Worm (Caenorhabditis elegans) whole organism, L2 larva: ENCODE results near the gene fkb-1.

ENCODE experiments used
- C34F6.9 ChIP-seq: fragments of 150-350 bp; optimal IDR thresholded peaks from 2 replicates; lab custom pipeline; 2014; ENCODE audit warnings: missing biosample characterization, missing genetic modification characterization
- F13H6.1 ChIP-seq: sonication (generic microtip); optimal IDR thresholded peaks from 2 replicates; lab custom pipeline; 2016; ENCODE audit warnings: missing genetic modification characterization, missing compliant biosample characterization
- Y55F3AM.14 ChIP-seq: fragments of 200-800 bp; sonication (Bioruptor generic); optimal IDR thresholded peaks from 2 replicates; lab custom pipeline; 2018; ENCODE audit warnings: mild to moderate bottlenecking, missing genetic modification characterization, missing compliant biosample characterization
- ama-1 ChIP-seq: fragments of 150-350 bp; optimal IDR thresholded peaks from 2 replicates; lab custom pipeline; 2018; ENCODE audit warnings: inconsistent platforms
- blmp-1 ChIP-seq: sonication (generic microtip); optimal IDR thresholded peaks from 2 replicates; lab custom pipeline; 2017; ENCODE audit warnings: missing genetic modification characterization, mild to moderate bottlenecking, missing compliant biosample characterization, antibody characterized with exemption, moderate library complexity; ENCODE audit not compliant: insufficient read depth
- ceh-16 ChIP-seq: fragments of 150-350 bp; optimal IDR thresholded peaks from 2 replicates; lab custom pipeline; 2014; ENCODE audit warnings: missing biosample characterization, missing genetic modification characterization
- ceh-82 ChIP-seq: fragments of 150-350 bp; optimal IDR thresholded peaks from 2 replicates; lab custom pipeline; 2014; ENCODE audit warnings: missing biosample characterization, missing genetic modification characterization
- crh-2 ChIP-seq: sonication (generic microtip); optimal IDR thresholded peaks from 2 replicates; lab custom pipeline; 2017; ENCODE audit warnings: missing biosample characterization, missing genetic modification characterization
- dmd-4 ChIP-seq: sonication (generic microtip); optimal IDR thresholded peaks from 2 replicates; lab custom pipeline; 2017; ENCODE audit warnings: missing biosample characterization, missing genetic modification characterization
- elt-1 ChIP-seq: fragments of 150-350 bp; optimal IDR thresholded peaks from 2 replicates; lab custom pipeline; 2014; ENCODE audit warnings: missing biosample characterization, missing genetic modification characterization
- fos-1 ChIP-seq: fragments of 150-350 bp; optimal IDR thresholded peaks from 2 replicates; lab custom pipeline; 2014; ENCODE audit warnings: missing biosample characterization, missing genetic modification characterization
- gmeb-1 ChIP-seq: fragments of 150-350 bp; optimal IDR thresholded peaks from 2 replicates; lab custom pipeline; 2014; ENCODE audit warnings: missing biosample characterization, missing genetic modification characterization
- lin-11 ChIP-seq: fragments of 150-350 bp; sonication (generic microtip); optimal IDR thresholded peaks from 2 replicates; lab custom pipeline; 2014; ENCODE audit warnings: missing biosample characterization, missing genetic modification characterization, inconsistent platforms, mixed read lengths
- lsy-2 ChIP-seq, 2 experiments: fragments of 150-350 bp in 1 of 2; sonication (generic microtip) in 1 of 2; optimal IDR thresholded peaks; 2 replicates each; lab custom pipeline; 2014 to 2017; ENCODE audit warnings: missing biosample characterization in 2 of 2, missing genetic modification characterization in 2 of 2
- mdl-1 ChIP-seq, 2 experiments: fragments of 150-350 bp in 1 of 2; sonication (generic microtip) in 1 of 2; optimal IDR thresholded peaks; 2 replicates each; lab custom pipeline; 2017; ENCODE audit warnings: missing biosample characterization in 2 of 2, missing genetic modification characterization in 2 of 2
- nhr-129 ChIP-seq: fragments of 150-350 bp; optimal IDR thresholded peaks from 2 replicates; lab custom pipeline; 2014; ENCODE audit warnings: missing biosample characterization, missing genetic modification characterization
- nhr-21 ChIP-seq: fragments of 150-350 bp; optimal IDR thresholded peaks from 2 replicates; lab custom pipeline; 2014; ENCODE audit warnings: missing biosample characterization, missing genetic modification characterization
- nhr-237 ChIP-seq: fragments of 150-350 bp; optimal IDR thresholded peaks from 2 replicates; lab custom pipeline; 2014; ENCODE audit warnings: missing biosample characterization, missing genetic modification characterization
- nhr-25 ChIP-seq: fragments of 150-350 bp; sonication (generic microtip); optimal IDR thresholded peaks from 3 replicates; lab custom pipeline; 2014; ENCODE audit warnings: missing biosample characterization, missing genetic modification characterization
- nhr-6 ChIP-seq: fragments of 150-350 bp; optimal IDR thresholded peaks from 2 replicates; lab custom pipeline; 2014; ENCODE audit warnings: missing biosample characterization, missing genetic modification characterization
- nhr-77 ChIP-seq: fragments of 150-350 bp; optimal IDR thresholded peaks from 2 replicates; lab custom pipeline; 2014; ENCODE audit warnings: missing biosample characterization, missing genetic modification characterization
- peb-1 ChIP-seq: fragments of 150-350 bp; optimal IDR thresholded peaks from 2 replicates; lab custom pipeline; 2014; ENCODE audit warnings: missing biosample characterization, missing genetic modification characterization
- sem-4 ChIP-seq: fragments of 150-350 bp; optimal IDR thresholded peaks from 2 replicates; lab custom pipeline; 2014; ENCODE audit warnings: missing biosample characterization, missing genetic modification reagents, missing genetic modification characterization
- skn-1 ChIP-seq: sonication (generic microtip); optimal IDR thresholded peaks from 2 replicates; lab custom pipeline; 2017; ENCODE audit warnings: missing biosample characterization, missing genetic modification characterization
- sma-3 ChIP-seq: sonication (generic microtip); optimal IDR thresholded peaks from 2 replicates; lab custom pipeline; 2016; ENCODE audit warnings: missing genetic modification reagents, missing genetic modification characterization, missing compliant biosample characterization
- sma-9 ChIP-seq, 2 experiments: fragments of 150-350 bp in 1 of 2; sonication (generic microtip) in 1 of 2; optimal IDR thresholded peaks; 2 replicates each; lab custom pipeline; 2014 to 2016; ENCODE audit warnings: missing genetic modification characterization in 2 of 2, mild to moderate bottlenecking in 1 of 2, missing biosample characterization in 1 of 2, missing compliant biosample characterization in 1 of 2, missing genetic modification reagents in 1 of 2, moderate library complexity in 1 of 2
- snpc-4 ChIP-seq: fragments of 150-350 bp; optimal IDR thresholded peaks from 2 replicates; lab custom pipeline; 2014; ENCODE audit warnings: missing biosample characterization, missing genetic modification characterization
- unc-39 ChIP-seq: fragments of 150-350 bp; optimal IDR thresholded peaks from 2 replicates; lab custom pipeline; 2014; ENCODE audit warnings: missing biosample characterization, missing genetic modification characterization
- unc-55 ChIP-seq: fragments of 150-350 bp; sonication (generic microtip); optimal IDR thresholded peaks from 3 replicates; lab custom pipeline; 2014; ENCODE audit warnings: missing biosample characterization, missing genetic modification reagents, missing genetic modification characterization
- unc-62 ChIP-seq: fragments of 150-350 bp; optimal IDR thresholded peaks from 2 replicates; lab custom pipeline; 2014; ENCODE audit warnings: missing biosample characterization, missing genetic modification reagents, missing genetic modification characterization
- ztf-1 ChIP-seq: fragments of 200-800 bp; sonication (Bioruptor generic); conservative IDR thresholded peaks from 2 replicates; pipeline ENCODE4 v1.3.6; 2022; ENCODE audit warnings: missing genetic modification characterization, missing compliant biosample characterization

Gene fkb-1

ce11 chrIV:11049806-11050205, 13.4 kb downstream of the fkb-1 start, which contains the start of gene F36H1.3:
Gene F36H1.3, plus strand, starts transcription at chrIV:11050128.
- no peak for TF ChIP-seq unc-62 (GFP tag; lab: Kevin White, UChicago)

ce11 chrIV:11051963-11052362, 15.6 kb downstream of the fkb-1 start:
- TF ChIP-seq ceh-16 (tag; lab: Kevin White, UChicago) = no peak
- no peak for TF ChIP-seq unc-55 (GFP tag; lab: Kevin White, UChicago)
- TF ChIP-seq unc-62 (GFP tag; lab: Kevin White, UChicago) = no peak
- no peak for TF ChIP-seq sma-9 (GFP tag; optimal IDR thresholded peaks at IDR 0.05; lab: Kevin White, UChicago)
- no peak for TF ChIP-seq sma-9 (tag; optimal IDR thresholded peaks at IDR 0.05; lab: Kevin White, UChicago)
- no peak for TF ChIP-seq C34F6.9 (tag; lab: Kevin White, UChicago)
- TF ChIP-seq skn-1 (tag; lab: Kevin White, UChicago) = no peak
- no peak for TF ChIP-seq F13H6.1 (tag; lab: Kevin White, UChicago)
- TF ChIP-seq ztf-1 (GFP tag; lab: Robert Waterston, UW) = no peak
- TF ChIP-seq nhr-6 = no peak
- TF ChIP-seq unc-39 = no peak
- no peak for TF ChIP-seq gmeb-1 (tag; lab: Kevin White, UChicago)
- TF ChIP-seq lsy-2 (tag; optimal IDR thresholded peaks at IDR 0.05; lab: Kevin White, UChicago) = no peak

- TF ChIP-seq sma-9 (GFP tag; optimal IDR thresholded peaks at IDR 0.05; lab: Kevin White, UChicago) (no peak), sma-9 (tag; optimal IDR thresholded peaks at IDR 0.05; lab: Kevin White, UChicago) (no peak), nhr-237 (no peak), fos-1 (tag; lab: Kevin White, UChicago) (no peak), unc-62 (GFP tag; lab: Kevin White, UChicago) (no peak), dmd-4 (tag; lab: Kevin White, UChicago) (no peak), unc-55 (GFP tag; lab: Kevin White, UChicago) (no peak), gmeb-1 (tag; lab: Kevin White, UChicago) (no peak), peb-1 (tag; lab: Kevin White, UChicago) (no peak), ceh-16 (tag; lab: Kevin White, UChicago) (no peak)
- TF ChIP-seq, all 48 proteins: peak for 0
Measured at ce11 chrIV:11053652-11054317, 17.4 kb downstream of the fkb-1 start, which contains the start of the genes F36H1.12 and lin-3. Gene F36H1.12, minus strand, starts transcription at chrIV:11053702. Gene lin-3, plus strand, starts transcription at chrIV:11054308.

- no peak for TF ChIP-seq ama-1 (lab: Kevin White, UChicago)
- TF ChIP-seq lsy-2 (tag; optimal IDR thresholded peaks at IDR 0.05; lab: Kevin White, UChicago) = peak in 1 of 2 experiments; percentile 58
Measured at ce11 chrIV:11062984-11063613, 26.7 kb downstream of the fkb-1 start.

ce11 chrIV:11063962-11064361, 27.6 kb downstream of the fkb-1 start, which contains the start of gene ttr-16:
Gene ttr-16, minus strand, starts transcription at chrIV:11064137.
- TF ChIP-seq F13H6.1 (tag; lab: Kevin White, UChicago) (peak; percentile 20), elt-1 (no peak), Y55F3AM.14 (GFP tag; lab: Kevin White, UChicago) (no peak), crh-2 (tag; lab: Kevin White, UChicago) (no peak), nhr-25 (tag; lab: Kevin White, UChicago) (no peak), ama-1 (lab: Kevin White, UChicago) (peak; percentile 86), nhr-21 (tag; lab: Kevin White, UChicago) (no peak), nhr-129 (peak; percentile 64), lsy-2 (tag; optimal IDR thresholded peaks at IDR 0.05; lab: Kevin White, UChicago) (peak in 1 of 2 experiments; percentile 49), ceh-82 (tag; lab: Kevin White, UChicago) (no peak), lin-11 (tag; lab: Kevin White, UChicago) (no peak), sma-9 (GFP tag; optimal IDR thresholded peaks at IDR 0.05; lab: Kevin White, UChicago) (peak; percentile 32), sma-9 (tag; optimal IDR thresholded peaks at IDR 0.05; lab: Kevin White, UChicago) (no peak), ztf-1 (GFP tag; lab: Robert Waterston, UW) (no peak), snpc-4 (no peak), mdl-1 (tag; optimal IDR thresholded peaks at IDR 0.05; lab: Kevin White, UChicago) (no peak), sem-4 (no peak), blmp-1 (tag; lab: Kevin White, UChicago) (no peak), sma-3 (GFP tag; lab: Kevin White, UChicago) (no peak), ceh-16 (tag; lab: Kevin White, UChicago) (no peak), C34F6.9 (tag; lab: Kevin White, UChicago) (peak; percentile 20), nhr-77 (tag; lab: Kevin White, UChicago) (no peak)
